Fruit fly (Drosophila melanogaster) whole organism, embryonic: ENCODE results near the gene CG11668.

Experiments
- Awh ChIP-seq: fragments of 200-800 bp; sonication (Bioruptor generic); IDR thresholded peaks from 2 replicates; pipeline ENCODE4, ENCODE4 v1.3.6; 2022; ENCODE audit warnings: missing biosample characterization, missing genetic modification characterization
- BEAF-32 ChIP-seq: fragments of 200-800 bp; sonication (Bioruptor generic); optimal IDR thresholded peaks from 3 replicates; lab custom pipeline; 2017; ENCODE audit warnings: missing biosample characterization, missing genetic modification characterization, mild to moderate bottlenecking, moderate library complexity, missing genetic modification reagents
- C15 ChIP-seq: fragments of 200-800 bp; sonication (Bioruptor generic); IDR thresholded peaks from 3 replicates; pipeline ENCODE4 v1.3.6; 2022; ENCODE audit warnings: missing biosample characterization, missing genetic modification characterization
- CG10431 ChIP-seq: fragments of 200-800 bp; sonication (Bioruptor generic); optimal IDR thresholded peaks from 3 replicates; lab custom pipeline; 2018; ENCODE audit warnings: missing biosample characterization, mild to moderate bottlenecking, missing genetic modification characterization
- CG10654 ChIP-seq: fragments of 200-800 bp; sonication (Bioruptor generic); optimal IDR thresholded peaks from 2 replicates; lab custom pipeline; 2016; ENCODE audit warnings: missing biosample characterization, missing genetic modification characterization
- CG11093 ChIP-seq: fragments of 200-800 bp; sonication (Bioruptor generic); IDR thresholded peaks from 3 replicates; pipeline ENCODE4 v1.3.6; 2022; ENCODE audit warnings: missing biosample characterization, missing genetic modification characterization
- CG12155 ChIP-seq: fragments of 200-800 bp; sonication (Bioruptor generic); optimal IDR thresholded peaks from 3 replicates; lab custom pipeline; 2016; ENCODE audit warnings: missing biosample characterization, missing genetic modification characterization
- CG12744 ChIP-seq: fragments of 200-800 bp; sonication (Bioruptor generic); optimal IDR thresholded peaks from 2 replicates; lab custom pipeline; 2016; ENCODE audit warnings: missing biosample characterization, missing genetic modification characterization
- CG14014 ChIP-seq: fragments of 200-800 bp; sonication (Bioruptor generic); IDR thresholded peaks from 2 replicates; pipeline ENCODE4 v1.3.6; 2022; ENCODE audit warnings: missing biosample characterization, missing genetic modification characterization
- CG17359 ChIP-seq: fragments of 200-800 bp; sonication (Bioruptor generic); optimal IDR thresholded peaks from 3 replicates; lab custom pipeline; 2018; ENCODE audit warnings: missing biosample characterization, mild to moderate bottlenecking, missing genetic modification characterization, moderate library complexity
- CG17568 ChIP-seq: fragments of 200-800 bp; sonication (Bioruptor generic); optimal IDR thresholded peaks from 2 replicates; lab custom pipeline; 2018; ENCODE audit warnings: missing biosample characterization, mild to moderate bottlenecking, missing genetic modification characterization, moderate library complexity
- CG2116 ChIP-seq: fragments of 200-800 bp; sonication (Bioruptor generic); optimal IDR thresholded peaks from 3 replicates; lab custom pipeline; 2018; ENCODE audit warnings: missing biosample characterization, mild to moderate bottlenecking, missing genetic modification characterization
- CG2678 ChIP-seq: fragments of 200-800 bp; sonication (Bioruptor generic); optimal IDR thresholded peaks from 3 replicates; lab custom pipeline; 2019; ENCODE audit warnings: missing biosample characterization, mild to moderate bottlenecking, missing genetic modification characterization, moderate library complexity
- CG30020 ChIP-seq: fragments of 200-800 bp; optimal IDR thresholded peaks from 2 replicates; lab custom pipeline; 2019; ENCODE audit warnings: missing biosample characterization, mild to moderate bottlenecking, missing genetic modification characterization, moderate library complexity
- CG31224 ChIP-seq: fragments of 200-800 bp; sonication (Bioruptor generic); IDR thresholded peaks from 2 replicates; pipeline ENCODE4 v1.3.6; 2022; ENCODE audit warnings: missing biosample characterization, missing genetic modification characterization
- CG31365 ChIP-seq: fragments of 200-800 bp; sonication (Bioruptor generic); optimal IDR thresholded peaks from 2 replicates; lab custom pipeline; 2018; ENCODE audit warnings: missing biosample characterization, mild to moderate bottlenecking, missing genetic modification characterization
- CG3838 ChIP-seq: fragments of 200-800 bp; sonication (Bioruptor generic); optimal IDR thresholded peaks from 3 replicates; lab custom pipeline; 2016; ENCODE audit warnings: missing biosample characterization, missing genetic modification characterization
- CG4328 ChIP-seq: fragments of 200-800 bp; sonication (Bioruptor generic); optimal IDR thresholded peaks from 3 replicates; lab custom pipeline; 2017; ENCODE audit warnings: missing biosample characterization, missing genetic modification reagents, missing genetic modification characterization
- CG43689 ChIP-seq: fragments of 200-800 bp; sonication (Bioruptor generic); IDR thresholded peaks from 2 replicates; pipeline ENCODE4 v1.3.6; 2022; ENCODE audit warnings: missing biosample characterization, missing genetic modification characterization
- CG4854 ChIP-seq: fragments of 200-800 bp; sonication (Bioruptor generic); optimal IDR thresholded peaks from 2 replicates; lab custom pipeline; 2016; ENCODE audit warnings: missing biosample characterization, missing genetic modification characterization, inconsistent platforms
- CG7357 ChIP-seq: fragments of 200-800 bp; sonication (Bioruptor generic); IDR thresholded peaks from 3 replicates; pipeline ENCODE4 v1.3.6; 2022; ENCODE audit warnings: missing biosample characterization, missing genetic modification characterization
- CG7556 ChIP-seq: fragments of 200-800 bp; sonication (Bioruptor generic); optimal IDR thresholded peaks from 2 replicates; lab custom pipeline; 2017; ENCODE audit warnings: missing biosample characterization, mild to moderate bottlenecking, missing genetic modification characterization
- CG9817 ChIP-seq: fragments of 200-800 bp; sonication (Bioruptor generic); optimal IDR thresholded peaks from 2 replicates; lab custom pipeline; 2018; ENCODE audit warnings: missing biosample characterization, mild to moderate bottlenecking, missing genetic modification characterization, moderate library complexity
- Dek ChIP-seq: fragments of 200-800 bp; sonication (Bioruptor generic); optimal IDR thresholded peaks from 3 replicates; lab custom pipeline; 2019; ENCODE audit warnings: missing biosample characterization, mild to moderate bottlenecking, missing genetic modification characterization, moderate library complexity
- Doc3 ChIP-seq: fragments of 200-800 bp; sonication (Bioruptor generic); IDR thresholded peaks from 3 replicates; pipeline ENCODE4 v1.3.6; 2022; ENCODE audit warnings: missing biosample characterization, missing genetic modification characterization; ENCODE audit not compliant: partially characterized antibody
- Dp ChIP-seq: fragments of 200-800 bp; sonication (Bioruptor generic); optimal IDR thresholded peaks from 2 replicates; lab custom pipeline; 2018; ENCODE audit warnings: missing biosample characterization, mild to moderate bottlenecking, missing genetic modification characterization, moderate library complexity
- Dref ChIP-seq: fragments of 200-800 bp; sonication (Bioruptor generic); IDR thresholded peaks from 2 replicates; pipeline ENCODE4 v1.3.6; 2022; ENCODE audit warnings: missing biosample characterization, missing genetic modification characterization
- HHEX ChIP-seq: fragments of 200-800 bp; sonication (Bioruptor generic); optimal IDR thresholded peaks from 3 replicates; lab custom pipeline; 2017; ENCODE audit warnings: missing biosample characterization, mild to moderate bottlenecking, missing genetic modification characterization, missing genetic modification reagents
- HLHmδ ChIP-seq: fragments of 200-800 bp; sonication (Bioruptor generic); optimal IDR thresholded peaks from 2 replicates; lab custom pipeline; 2018; ENCODE audit warnings: missing biosample characterization, mild to moderate bottlenecking, missing genetic modification characterization, moderate library complexity
- Hand ChIP-seq: fragments of 200-800 bp; sonication (Bioruptor generic); optimal IDR thresholded peaks from 2 replicates; lab custom pipeline; 2017; ENCODE audit warnings: mild to moderate bottlenecking, missing biosample characterization, missing genetic modification reagents, missing genetic modification characterization
- HmgZ ChIP-seq: fragments of 200-800 bp; sonication (Bioruptor generic); optimal IDR thresholded peaks from 2 replicates; lab custom pipeline; 2018; ENCODE audit warnings: missing biosample characterization, mild to moderate bottlenecking, missing genetic modification characterization
- NC2β ChIP-seq: fragments of 200-800 bp; sonication (Bioruptor generic); optimal IDR thresholded peaks from 2 replicates; lab custom pipeline; 2016; ENCODE audit warnings: missing biosample characterization, missing genetic modification characterization
- Trl ChIP-seq, 3 experiments: fragments of >200 bp in 2 of 3; fragments of 200-800 bp in 1 of 3; sonication (Bioruptor generic) in 1 of 3; optimal IDR thresholded peaks; 2 replicates in 1 of 3; 3 replicates in 2 of 3; lab custom pipeline; 2016 to 2017; ENCODE audit warnings: missing biosample characterization in 1 of 3, missing genetic modification characterization in 1 of 3
- bab2 ChIP-seq: fragments of 200-800 bp; sonication (Bioruptor generic); optimal IDR thresholded peaks from 2 replicates; lab custom pipeline; 2016; ENCODE audit warnings: missing biosample characterization, missing genetic modification characterization
- ci ChIP-seq: fragments of 200-800 bp; sonication (Bioruptor generic); IDR thresholded peaks from 3 replicates; pipeline ENCODE4 v1.3.6; 2022; ENCODE audit warnings: missing biosample characterization, missing genetic modification characterization
- corto ChIP-seq: fragments of 200-800 bp; sonication (Bioruptor generic); optimal IDR thresholded peaks from 2 replicates; lab custom pipeline; 2016; ENCODE audit warnings: missing biosample characterization, mild to moderate bottlenecking, missing genetic modification characterization, moderate library complexity
- crp ChIP-seq, 2 experiments: fragments of 200-800 bp; sonication (Bioruptor generic); optimal IDR thresholded peaks; 2 replicates in 1 of 2; 3 replicates in 1 of 2; lab custom pipeline; 2017; ENCODE audit warnings: missing biosample characterization in 2 of 2, missing genetic modification characterization in 2 of 2, mild to moderate bottlenecking in 1 of 2, moderate library complexity in 1 of 2
- fd96Cb ChIP-seq: fragments of 200-800 bp; sonication (Bioruptor generic); optimal IDR thresholded peaks from 2 replicates; lab custom pipeline; 2018; ENCODE audit warnings: missing biosample characterization, mild to moderate bottlenecking, missing genetic modification characterization, moderate library complexity
- gcm ChIP-seq: fragments of 200-800 bp; sonication (Bioruptor generic); optimal IDR thresholded peaks from 2 replicates; lab custom pipeline; 2019; ENCODE audit warnings: missing biosample characterization, mild to moderate bottlenecking, missing genetic modification characterization, moderate library complexity
- jumu ChIP-seq: fragments of 200-800 bp; sonication (Bioruptor generic); optimal IDR thresholded peaks from 3 replicates; lab custom pipeline; 2016; ENCODE audit warnings: missing biosample characterization, missing genetic modification characterization
- psq ChIP-seq: fragments of 200-800 bp; sonication (Bioruptor generic); optimal IDR thresholded peaks from 2 replicates; lab custom pipeline; 2017; ENCODE audit warnings: missing biosample characterization, missing genetic modification characterization
- ranshi ChIP-seq: fragments of 200-800 bp; sonication (Bioruptor generic); IDR thresholded peaks from 2 replicates; pipeline ENCODE4 v1.3.6; 2022; ENCODE audit warnings: missing biosample characterization, missing genetic modification characterization
- rib ChIP-seq: fragments of 200-800 bp; sonication (Bioruptor generic); IDR thresholded peaks from 2 replicates; pipeline ENCODE4 v1.3.6; 2022; ENCODE audit warnings: missing biosample characterization, missing genetic modification characterization
- schlank ChIP-seq: fragments of 200-800 bp; sonication (Bioruptor generic); optimal IDR thresholded peaks from 2 replicates; lab custom pipeline; 2018; ENCODE audit warnings: missing biosample characterization, mild to moderate bottlenecking, missing genetic modification characterization
- tll ChIP-seq, 2 experiments: fragments of 200-800 bp in 1 of 2; fragments of >200 bp in 1 of 2; sonication (Bioruptor generic) in 1 of 2; optimal IDR thresholded peaks; 2 replicates each; lab custom pipeline; 2017 to 2019; ENCODE audit warnings: missing biosample characterization in 2 of 2, missing genetic modification characterization in 2 of 2, mild to moderate bottlenecking in 1 of 2, moderate library complexity in 1 of 2
- toy ChIP-seq: fragments of 200-800 bp; sonication (Bioruptor generic); IDR thresholded peaks from 2 replicates; pipeline ENCODE4 v1.3.6; 2022; ENCODE audit warnings: missing biosample characterization, missing genetic modification characterization
- trh ChIP-seq: fragments of 200-800 bp; sonication (Bioruptor generic); optimal IDR thresholded peaks from 2 replicates; lab custom pipeline; 2016; ENCODE audit warnings: missing biosample characterization, missing genetic modification characterization
- vfl ChIP-seq: fragments of 200-800 bp; sonication (Bioruptor generic); optimal IDR thresholded peaks from 2 replicates; lab custom pipeline; 2016; ENCODE audit warnings: missing biosample characterization, missing genetic modification characterization
- zen2 ChIP-seq: fragments of 200-800 bp; sonication (Bioruptor generic); IDR thresholded peaks from 3 replicates; pipeline ENCODE4 v1.3.6; 2022; ENCODE audit warnings: missing biosample characterization, missing genetic modification characterization; ENCODE audit not compliant: partially characterized antibody
- zfh2 ChIP-seq: fragments of 200-800 bp; sonication (Bioruptor generic); optimal IDR thresholded peaks from 2 replicates; lab custom pipeline; 2016; ENCODE audit warnings: missing biosample characterization, missing genetic modification characterization

CG11668 gene

DNA sequence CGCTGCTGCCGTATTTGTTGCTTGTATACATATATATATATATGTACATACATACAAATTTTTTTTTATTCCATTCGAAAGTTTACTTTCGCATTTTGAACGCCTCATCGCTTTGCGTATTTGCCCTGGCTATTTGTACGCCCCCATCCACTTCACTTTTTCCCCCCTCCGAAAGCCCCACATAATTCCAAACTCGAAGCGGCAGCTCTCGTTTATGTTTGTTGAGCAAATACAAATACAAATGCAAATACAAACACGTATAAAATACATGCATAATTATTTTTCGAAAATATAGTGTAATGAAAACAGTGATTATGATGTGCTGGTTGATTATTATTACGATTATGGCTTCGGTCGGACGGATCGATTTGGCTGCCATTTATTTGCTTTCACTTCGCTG lies 29.8 kb downstream of the CG11668 start (continued):
- TF ChIP-seq Awh (GFP tag; lab: Robert Waterston, UW), result peak; percentile 87
- TF ChIP-seq tll (GFP tag; optimal IDR thresholded peaks at IDR 0.05; lab: Kevin White, UChicago), result no peak
- TF ChIP-seq HmgZ (tag; lab: Kevin White, UChicago), result peak; percentile 75
- peak; percentile 88 for TF ChIP-seq CG10654 (GFP tag; lab: Kevin White, UChicago)
- peak; percentile 72 for TF ChIP-seq CG3838 (GFP tag; lab: Kevin White, UChicago)
- peak; percentile 88 for TF ChIP-seq NC2β (GFP tag; lab: Kevin White, UChicago)
- peak; percentile 94 for TF ChIP-seq bab2
- TF ChIP-seq CG11093, result peak; percentile 13; the same call in 1 of the 3 replicates
- no peak for TF ChIP-seq CG30020 (tag; lab: Kevin White, UChicago)
- TF ChIP-seq CG17359 (tag; lab: Kevin White, UChicago), result peak; percentile 98
- peak; percentile 80 for TF ChIP-seq CG4854 (GFP tag; lab: Kevin White, UChicago)
- TF ChIP-seq CG31365 (tag; lab: Kevin White, UChicago), result peak; percentile 84
- TF ChIP-seq rib (GFP tag; lab: Robert Waterston, UW), result no peak
- TF ChIP-seq jumu (GFP tag; lab: Kevin White, UChicago), result peak; percentile 21
- no peak for TF ChIP-seq Trl (optimal IDR thresholded peaks at IDR 0.05; lab: Kevin White, UChicago)
- peak; percentile 88 for TF ChIP-seq Trl (GFP tag; optimal IDR thresholded peaks at IDR 0.05; lab: Kevin White, UChicago)
- TF ChIP-seq psq (GFP tag; lab: Kevin White, UChicago), result peak; percentile 66
- TF ChIP-seq vfl, result no peak
- TF ChIP-seq Dp (GFP tag; lab: Kevin White, UChicago), result no peak
- peak; percentile 90 for TF ChIP-seq fd96Cb (tag; lab: Kevin White, UChicago)
- TF ChIP-seq CG31224 (GFP tag; lab: Robert Waterston, UW), result 0 out of 2 replicates have a peak, but pooled peaks have one; percentile 16
- TF ChIP-seq crp (GFP tag; optimal IDR thresholded peaks at IDR 0.05; lab: Kevin White, UChicago), result peak in 1 of 2 experiments; percentile 50
- TF ChIP-seq Hand (GFP tag; lab: Kevin White, UChicago), result no peak
- peak; percentile 89 for TF ChIP-seq HHEX (GFP tag; lab: Kevin White, UChicago)
- peak; percentile 77 for TF ChIP-seq HLHmδ (GFP tag; lab: Kevin White, UChicago)
- TF ChIP-seq ranshi, result peak; percentile 77
- TF ChIP-seq CG2678 (tag; lab: Kevin White, UChicago), result peak; percentile 93
- TF ChIP-seq CG17568 (GFP tag; lab: Kevin White, UChicago), result peak; percentile 91
- no peak for TF ChIP-seq zen2 (GFP tag; lab: Robert Waterston, UW)
- TF ChIP-seq CG43689 (GFP tag; lab: Robert Waterston, UW), result no peak
- 0 out of 3 replicates have a peak, but pooled peaks have one; percentile 19 for TF ChIP-seq CG7357 (GFP tag; lab: Robert Waterston, UW)
- no peak for TF ChIP-seq BEAF-32 (GFP tag; lab: Kevin White, UChicago)
- no peak for TF ChIP-seq corto
- no peak for TF ChIP-seq Doc3 (GFP tag; lab: Robert Waterston, UW)
- TF ChIP-seq Dek (tag; lab: Kevin White, UChicago), result peak; percentile 85
- peak; percentile 70 for TF ChIP-seq CG4328
- TF ChIP-seq CG10431 (GFP tag; lab: Kevin White, UChicago), result peak; percentile 74
- TF ChIP-seq Dref (GFP tag; lab: Robert Waterston, UW), result no peak
- peak; percentile 6; the same call in 1 of the 2 replicates for TF ChIP-seq CG14014 (GFP tag; lab: Robert Waterston, UW)
- peak; percentile 76 for TF ChIP-seq schlank
- peak; percentile 62 for TF ChIP-seq CG12155 (GFP tag; lab: Kevin White, UChicago)
- peak; percentile 95 for TF ChIP-seq gcm (GFP tag; lab: Kevin White, UChicago)
- TF ChIP-seq CG12744 (GFP tag; lab: Kevin White, UChicago), result peak; percentile 64
- peak; percentile 82 for TF ChIP-seq CG7556 (GFP tag; lab: Kevin White, UChicago)
- no peak for TF ChIP-seq toy (GFP tag; lab: Robert Waterston, UW)
- peak; percentile 90 for TF ChIP-seq trh
- peak; percentile 73 for TF ChIP-seq CG9817
- peak; percentile 67 for TF ChIP-seq CG2116
- no peak for TF ChIP-seq C15 (GFP tag; lab: Robert Waterston, UW)
- TF ChIP-seq zfh2 (GFP tag; lab: Kevin White, UChicago), result no peak
- TF ChIP-seq ci, result peak; percentile 92
